Worm (Caenorhabditis elegans) whole organism, L1 larva: ENCODE results near the gene zip-2.
A peak's percentile ranks its signal among the peaks of the same experiment; 100 is the strongest.

Experiments
- C16A3.4 ChIP-seq: fragments of 150-350 bp; optimal IDR thresholded peaks from 2 replicates; lab custom pipeline; 2014; ENCODE audit warnings: missing biosample characterization, missing genetic modification characterization
- aly-2 ChIP-seq: fragments of 150-350 bp; optimal IDR thresholded peaks from 2 replicates; lab custom pipeline; 2014; ENCODE audit warnings: missing biosample characterization, missing genetic modification characterization
- ama-1 ChIP-seq: fragments of 150-350 bp; optimal IDR thresholded peaks from 2 replicates; lab custom pipeline; 2014
- ceh-82 ChIP-seq, 3 experiments: fragments of 150-350 bp in 1 of 3; sonication (generic microtip) in 2 of 3; optimal IDR thresholded peaks; 2 replicates each; lab custom pipeline; 2014 to 2017; ENCODE audit warnings: missing biosample characterization in 3 of 3, missing genetic modification characterization in 3 of 3
- ceh-88 ChIP-seq: fragments of 200-800 bp; sonication (Bioruptor generic); IDR thresholded peaks from 2 replicates; pipeline ENCODE4 v1.3.6; 2022; ENCODE audit warnings: missing genetic modification characterization, missing compliant biosample characterization
- dsc-1 ChIP-seq: sonication (generic microtip); optimal IDR thresholded peaks from 2 replicates; lab custom pipeline; 2016; ENCODE audit warnings: mild to moderate bottlenecking, missing genetic modification characterization, missing compliant biosample characterization
- efl-1 ChIP-seq, 4 experiments: fragments of 150-350 bp; optimal IDR thresholded peaks in 3 of 4; peaks in 1 of 4; 1 replicate in 1 of 4; 2 replicates in 3 of 4; lab custom pipeline; 2014; ENCODE audit warnings: missing biosample characterization in 2 of 4, missing genetic modification characterization in 2 of 4, missing genetic modification reagents in 2 of 4
- elt-3 ChIP-seq, 6 experiments: fragments of 150-350 bp in 1 of 6; sonication (generic microtip); optimal IDR thresholded peaks; 2 replicates each; lab custom pipeline; 2017 to 2018; ENCODE audit warnings: missing biosample characterization in 6 of 6, missing genetic modification characterization in 6 of 6, inconsistent platforms in 1 of 6
- fkh-10 ChIP-seq: sonication (generic microtip); optimal IDR thresholded peaks from 2 replicates; lab custom pipeline; 2017; ENCODE audit warnings: missing biosample characterization, missing genetic modification reagents, missing genetic modification characterization
- fkh-8 ChIP-seq: sonication (generic microtip); optimal IDR thresholded peaks from 2 replicates; lab custom pipeline; 2016; ENCODE audit warnings: mild to moderate bottlenecking, missing genetic modification characterization, missing compliant biosample characterization
- fos-1 ChIP-seq: fragments of 150-350 bp; optimal IDR thresholded peaks from 2 replicates; lab custom pipeline; 2014; ENCODE audit warnings: missing biosample characterization, missing genetic modification characterization
- hpl-2 ChIP-seq: fragments of 150-350 bp; optimal IDR thresholded peaks from 2 replicates; lab custom pipeline; 2014; ENCODE audit warnings: missing biosample characterization, missing genetic modification reagents, missing genetic modification characterization
- lin-13 ChIP-seq: fragments of 150-350 bp; optimal IDR thresholded peaks from 2 replicates; lab custom pipeline; 2014; ENCODE audit warnings: missing biosample characterization, missing genetic modification reagents, missing genetic modification characterization
- lin-15B ChIP-seq: fragments of 150-350 bp; sonication (generic microtip); optimal IDR thresholded peaks from 3 replicates; lab custom pipeline; 2014; ENCODE audit warnings: missing biosample characterization, missing genetic modification characterization
- lsy-2 ChIP-seq, 2 experiments: fragments of 150-350 bp; optimal IDR thresholded peaks; 2 replicates each; lab custom pipeline; 2014; ENCODE audit warnings: missing biosample characterization in 2 of 2, missing genetic modification characterization in 2 of 2
- mab-9 ChIP-seq: fragments of 200-800 bp; sonication (Bioruptor generic); IDR thresholded peaks from 2 replicates; pipeline ENCODE4 v1.3.6; 2022; ENCODE audit warnings: missing genetic modification reagents, missing genetic modification characterization, missing compliant biosample characterization
- nhr-11 ChIP-seq: fragments of 150-350 bp; optimal IDR thresholded peaks from 2 replicates; lab custom pipeline; 2014; ENCODE audit warnings: missing biosample characterization, missing genetic modification characterization
- nhr-237 ChIP-seq: fragments of 150-350 bp; optimal IDR thresholded peaks from 2 replicates; lab custom pipeline; 2014; ENCODE audit warnings: missing biosample characterization, missing genetic modification characterization
- nhr-76 ChIP-seq: sonication (generic microtip); optimal IDR thresholded peaks from 2 replicates; lab custom pipeline; 2017; ENCODE audit warnings: missing biosample characterization, missing genetic modification characterization
- nhr-85 ChIP-seq: sonication (generic microtip); peaks from one replicate; lab custom pipeline; 2016; ENCODE audit warnings: missing genetic modification characterization, inconsistent platforms, missing compliant biosample characterization
- skn-1 ChIP-seq: fragments of 150-350 bp; optimal IDR thresholded peaks from 2 replicates; lab custom pipeline; 2014; ENCODE audit warnings: missing biosample characterization, missing genetic modification characterization
- sox-4 ChIP-seq: sonication (generic microtip); optimal IDR thresholded peaks from 2 replicates; lab custom pipeline; 2016; ENCODE audit warnings: missing genetic modification characterization, missing compliant biosample characterization
- tlp-1 ChIP-seq: fragments of 150-350 bp; optimal IDR thresholded peaks from 2 replicates; lab custom pipeline; 2014; ENCODE audit warnings: missing biosample characterization, missing genetic modification characterization
- unc-30 ChIP-seq: sonication (generic microtip); optimal IDR thresholded peaks from 2 replicates; lab custom pipeline; 2017; ENCODE audit warnings: missing biosample characterization, missing genetic modification characterization
- ztf-11 ChIP-seq, 2 experiments: sonication (generic microtip); optimal IDR thresholded peaks; 2 replicates each; lab custom pipeline; 2016 to 2017; ENCODE audit warnings: missing genetic modification characterization in 2 of 2, missing biosample characterization in 1 of 2, missing compliant biosample characterization in 1 of 2

Gene zip-2

DNA sequence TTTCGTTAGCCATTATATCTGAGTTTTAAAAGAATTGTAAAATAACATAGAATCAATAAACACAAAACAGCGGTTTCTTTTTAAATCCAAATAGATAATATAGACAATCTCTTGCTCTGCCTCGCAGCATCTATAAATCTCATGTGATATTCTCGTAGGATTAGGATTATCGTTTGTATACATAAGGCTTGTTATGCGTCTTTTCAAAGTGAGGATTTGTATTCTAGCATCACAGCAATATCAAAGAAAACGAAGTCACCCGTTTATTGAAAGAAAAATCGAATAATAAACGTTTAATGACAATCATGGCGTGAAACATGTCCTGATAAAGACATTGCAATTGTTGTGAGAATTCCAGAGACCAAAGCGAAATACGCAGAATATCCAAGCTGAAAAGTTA, 39.6 kb downstream of the zip-2 start, which contains the start of the genes T24C4.3 and clc-20:
TSS of gene T24C4.3 (minus strand) at position 101 of the 400 bp plus-strand sequence.
TSS of gene clc-20 (plus strand) at position 211 of the 400 bp plus-strand sequence.
- TF ChIP-seq nhr-85 (tag; lab: Kevin White, UChicago) (no peak), sox-4 (tag; lab: Kevin White, UChicago) (peak; percentile 28), fkh-8 (tag; lab: Kevin White, UChicago) (peak; percentile 23), nhr-76 (tag; lab: Kevin White, UChicago) (no peak), dsc-1 (tag; lab: Kevin White, UChicago) (peak; percentile 72), mab-9 (GFP tag; lab: Robert Waterston, UW) (no peak)

DNA sequence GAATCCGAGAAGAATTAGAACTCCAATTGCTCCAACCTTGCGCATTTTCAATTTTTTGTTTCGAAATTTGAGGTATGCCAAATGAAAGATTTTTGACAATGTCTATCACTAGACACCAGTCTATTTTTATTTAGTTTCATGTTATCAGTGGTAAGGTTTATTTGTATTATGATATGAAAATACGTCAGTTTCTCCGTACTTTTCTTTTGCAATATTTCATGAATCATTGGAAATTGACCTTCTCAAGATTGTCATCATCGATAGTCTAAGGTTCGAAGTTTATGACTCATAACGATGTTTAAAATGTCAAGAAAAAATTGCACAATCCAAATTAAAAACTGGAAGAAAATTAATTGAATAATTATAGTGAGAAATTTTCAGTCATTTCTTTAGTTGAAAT, 40.6 kb downstream of the zip-2 start, which contains the start of gene clc-19:
TSS of gene clc-19 (minus strand) at position 135 of the 400 bp plus-strand sequence.
- TF ChIP-seq hpl-2 (GFP tag; lab: Kevin White, UChicago) (no peak), C16A3.4 (tag; lab: Kevin White, UChicago) (no peak), aly-2 (no peak), fkh-10 (GFP tag; lab: Kevin White, UChicago) (no peak), unc-30 (no peak), lin-15B (tag; lab: Kevin White, UChicago) (no peak), skn-1 (tag; lab: Kevin White, UChicago) (no peak), fos-1 (tag; lab: Kevin White, UChicago) (no peak), ceh-82 (tag; optimal IDR thresholded peaks at IDR 0.05; lab: Kevin White, UChicago) (no peak), elt-3 (tag; optimal IDR thresholded peaks at IDR 0.05; lab: Kevin White, UChicago) (no peak), tlp-1 (tag; lab: Kevin White, UChicago) (no peak), ceh-88 (GFP tag; lab: Robert Waterston, UW) (no peak), lsy-2 (tag; optimal IDR thresholded peaks at IDR 0.05; lab: Kevin White, UChicago) (no peak)

DNA sequence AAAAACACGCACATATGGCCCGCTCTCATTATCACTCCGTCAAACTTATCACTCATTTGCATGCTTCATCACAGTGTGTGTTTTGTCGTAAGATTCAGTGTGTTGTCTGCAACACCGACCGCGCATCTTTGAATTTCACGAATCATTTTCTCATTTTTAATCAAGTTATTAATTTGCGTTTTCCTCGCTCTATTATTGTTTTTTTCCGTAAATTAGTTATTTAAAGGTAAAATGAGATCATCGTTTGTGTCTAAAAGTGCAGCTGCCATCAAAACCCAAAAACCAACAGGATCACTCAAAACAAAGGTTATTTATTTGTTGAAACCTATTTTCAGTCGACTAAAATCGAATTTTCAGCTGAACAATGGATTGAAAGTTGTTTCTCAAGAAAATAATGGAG, 46.9 kb downstream of the zip-2 start, which contains the start of the genes T24C4.5 and ucr-2.3:
TSS of gene T24C4.5 (minus strand) at position 101 of the 400 bp plus-strand sequence.
TSS of gene ucr-2.3 (plus strand) at position 227 of the 400 bp plus-strand sequence.
- no peak for TF ChIP-seq ztf-11 (tag; optimal IDR thresholded peaks at IDR 0.05; lab: Kevin White, UChicago)
- TF ChIP-seq ama-1 (lab: Kevin White, UChicago), result no peak

DNA sequence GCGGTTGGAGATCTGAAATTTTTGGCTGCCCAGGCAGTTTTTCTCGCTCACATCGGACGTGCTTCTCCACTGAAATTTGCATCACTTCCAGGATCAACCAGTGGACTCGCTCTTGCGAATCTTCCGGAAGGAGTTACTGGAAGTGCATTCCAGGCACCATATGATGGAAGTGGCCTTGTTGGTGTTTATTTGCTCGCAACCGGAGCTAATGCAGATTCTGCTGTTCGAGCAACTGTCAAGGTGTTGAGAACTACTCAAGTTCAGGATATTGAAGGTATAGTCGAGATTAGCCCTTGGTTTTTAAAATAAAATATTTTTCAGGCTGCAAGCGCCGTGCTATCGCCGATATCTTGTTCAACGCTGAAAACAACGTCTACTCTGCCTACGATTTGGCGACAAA, 48.1 kb downstream of the zip-2 start:
- TF ChIP-seq lin-13 (GFP tag; lab: Kevin White, UChicago) (no peak), efl-1 (optimal IDR thresholded peaks at IDR 0.05; lab: Kevin White, UChicago) (no peak), efl-1 (GFP tag; optimal IDR thresholded peaks at IDR 0.05 in 1 of 2; lab: Kevin White, UChicago) (peak in 1 of 2 experiments; percentile 57)

DNA sequence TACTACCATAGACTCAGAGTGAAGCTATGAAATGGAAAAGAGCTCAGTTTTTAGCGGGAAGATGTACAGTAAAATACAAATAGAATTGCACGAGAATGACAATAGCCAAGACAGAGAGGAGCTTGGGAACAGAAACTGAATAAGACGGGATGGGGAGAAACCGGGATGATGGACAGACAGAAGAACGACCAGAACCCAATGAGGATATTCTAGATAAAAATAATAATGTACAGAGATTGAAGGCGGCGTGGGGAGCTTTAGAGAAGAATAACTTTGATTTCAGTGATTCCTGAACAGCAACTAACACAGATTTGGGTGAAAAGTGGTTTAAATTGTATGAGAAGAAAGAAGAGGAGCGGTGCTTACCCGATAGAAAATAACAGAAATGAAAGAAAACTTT, 48.7 kb downstream of the zip-2 start:
- TF ChIP-seq nhr-237 (tag; lab: Kevin White, UChicago), result no peak
- no peak for TF ChIP-seq efl-1 (optimal IDR thresholded peaks at IDR 0.05; lab: Kevin White, UChicago)
- TF ChIP-seq efl-1 (GFP tag; optimal IDR thresholded peaks at IDR 0.05 in 1 of 2; lab: Kevin White, UChicago), result peak in 1 of 2 experiments; percentile 23
- TF ChIP-seq, all 84 proteins: peak for 1

DNA sequence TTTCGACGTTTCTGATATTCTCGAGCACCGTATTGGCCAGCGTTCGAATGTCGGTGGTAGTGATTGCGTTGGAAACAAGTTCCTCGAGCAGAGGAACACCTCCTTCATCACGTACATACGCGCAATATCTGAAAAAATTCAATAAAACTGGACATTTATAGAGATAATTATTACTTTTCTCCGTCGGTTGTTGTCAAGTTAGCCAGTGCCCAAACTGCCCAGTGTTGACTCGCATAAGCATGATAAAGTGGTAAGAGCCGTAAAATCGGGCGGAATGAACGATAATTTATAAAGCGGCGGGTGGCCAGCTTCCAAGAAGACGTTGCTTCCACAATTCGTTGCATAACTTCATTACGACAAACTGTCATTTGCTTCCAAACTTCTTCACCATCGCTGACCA, 50.8 kb downstream of the zip-2 start:
- TF ChIP-seq efl-1 (optimal IDR thresholded peaks at IDR 0.05; lab: Kevin White, UChicago) (no peak), efl-1 (GFP tag; optimal IDR thresholded peaks at IDR 0.05 in 1 of 2; lab: Kevin White, UChicago) (peak in 1 of 2 experiments; percentile 90), nhr-11 (tag; lab: Kevin White, UChicago) (no peak)
- TF ChIP-seq, all 84 proteins: peak for 1
